Worm (Caenorhabditis elegans) whole organism, L4 larva: ENCODE data around the gene itr-1.

Source experiments
- T26A8.4 ChIP-seq: fragments of 200-800 bp; sonication (Bioruptor generic); IDR thresholded peaks from 2 replicates; pipeline ENCODE4 v1.3.6; 2022; ENCODE audit warnings: missing genetic modification characterization, missing compliant biosample characterization
- Y105C5A.15 ChIP-seq: fragments of 200-800 bp; sonication (Bioruptor generic); IDR thresholded peaks from 2 replicates; pipeline ENCODE4 v1.3.6; 2022; ENCODE audit warnings: missing genetic modification characterization, missing compliant biosample characterization
- jun-1 ChIP-seq: fragments of 150-350 bp; optimal IDR thresholded peaks from 2 replicates; lab custom pipeline; 2014; ENCODE audit warnings: missing biosample characterization, missing genetic modification reagents, missing genetic modification characterization
- nhr-102 ChIP-seq: sonication (generic microtip); optimal IDR thresholded peaks from 2 replicates; lab custom pipeline; 2016; ENCODE audit warnings: mild to moderate bottlenecking, missing genetic modification characterization, moderate library complexity, missing compliant biosample characterization
- nhr-25 ChIP-seq: sonication (generic microtip); optimal IDR thresholded peaks from 2 replicates; lab custom pipeline; 2017; ENCODE audit warnings: missing genetic modification characterization, mild to moderate bottlenecking, missing compliant biosample characterization, antibody characterized with exemption, moderate library complexity, borderline replicate concordance; ENCODE audit not compliant: insufficient read depth
- nhr-77 ChIP-seq: fragments of 150-350 bp; optimal IDR thresholded peaks from 2 replicates; lab custom pipeline; 2014; ENCODE audit warnings: missing biosample characterization, missing genetic modification characterization
- rbr-2 ChIP-seq: sonication (generic microtip); optimal IDR thresholded peaks from 2 replicates; lab custom pipeline; 2016; ENCODE audit warnings: missing genotype, missing genetic modification characterization, missing compliant biosample characterization
- unc-130 ChIP-seq: sonication (generic microtip); optimal IDR thresholded peaks from 2 replicates; lab custom pipeline; 2016; ENCODE audit warnings: missing genetic modification reagents, missing genetic modification characterization, missing compliant biosample characterization
- unc-39 ChIP-seq: sonication (generic microtip); optimal IDR thresholded peaks from 2 replicates; lab custom pipeline; 2017; ENCODE audit warnings: missing biosample characterization, missing genetic modification characterization

DNA sequence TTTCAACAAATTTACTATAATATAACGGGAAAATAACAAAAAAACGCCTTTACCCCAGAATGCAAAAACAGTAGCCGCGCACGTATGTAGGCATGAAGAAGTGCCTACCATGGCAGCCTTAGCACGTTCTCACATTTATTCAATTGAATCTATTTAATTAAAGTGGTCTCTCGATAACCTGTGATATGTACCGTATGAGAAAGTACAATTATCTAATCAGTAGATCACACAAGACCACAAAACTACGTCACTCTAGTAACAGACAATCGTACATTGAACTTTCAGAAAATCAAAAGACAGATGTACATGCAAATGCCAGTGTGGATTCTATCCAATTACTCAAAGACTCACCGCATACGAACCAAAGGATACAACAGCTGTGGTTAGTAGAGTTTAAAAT, 37.3 kb downstream of the itr-1 start:
- TF ChIP-seq rbr-2 (tag; lab: Kevin White, UChicago) (no peak), nhr-77 (no peak), nhr-102 (tag; lab: Kevin White, UChicago) (no peak), T26A8.4 (no peak), unc-130 (no peak), jun-1 (no peak), Y105C5A.15 (GFP tag; lab: Robert Waterston, UW) (no peak), unc-39 (no peak), nhr-25 (no peak)
